Fruit fly (Drosophila melanogaster): Measurements from ENCODE around the gene GluRIIB.

GluRIIB gene

dm6 chr2L:5519846-5520384, 39.2 kb upstream of the GluRIIB start, which contains the start of the genes CG7382 and cl (continued):
- TF ChIP-seq CG33213 (GFP tag; optimal IDR thresholded peaks at IDR 0.05) (no peak), CG9215 (GFP tag; IDR thresholded peaks at IDR 0.05) (peak; percentile 31; the same call in 1 of the 2 replicates), ems (GFP tag; optimal IDR thresholded peaks at IDR 0.05) (no peak), Trl (optimal IDR thresholded peaks at IDR 0.05) (no peak), Trl (GFP tag; optimal IDR thresholded peaks at IDR 0.05) (no peak), BEAF-32 (GFP tag; optimal IDR thresholded peaks at IDR 0.05) (peak; percentile 56), CG10366 (GFP tag; IDR thresholded peaks at IDR 0.05) (no peak), sd (tag; optimal IDR thresholded peaks at IDR 0.05) (peak; percentile 59), CG2116 (GFP tag; optimal IDR thresholded peaks at IDR 0.05) (peak; percentile 64), CG1602 (GFP tag; optimal IDR thresholded peaks at IDR 0.05) (peak; percentile 12), CoRest (tag; optimal IDR thresholded peaks at IDR 0.05) (peak; percentile 76), CG18476 (GFP tag; optimal IDR thresholded peaks at IDR 0.05) (peak; percentile 16), CG4328 (GFP tag; optimal IDR thresholded peaks at IDR 0.05) (peak; percentile 18), Max (GFP tag; optimal IDR thresholded peaks at IDR 0.05) (peak; percentile 10), slou (GFP tag; optimal IDR thresholded peaks at IDR 0.05) (peak; percentile 23), sob (GFP tag; IDR thresholded peaks at IDR 0.05) (peak; percentile 19; the same call in 1 of the 2 replicates), Stat92E (GFP tag; optimal IDR thresholded peaks at IDR 0.05) (peak in 1 of 3 experiments; percentile 24), cato (GFP tag; optimal IDR thresholded peaks at IDR 0.05; ENCODE audit: borderline replicate concordance) (no peak), schlank (tag; optimal IDR thresholded peaks at IDR 0.05) (no peak), Dbx (GFP tag; IDR thresholded peaks at IDR 0.05) (0 out of 3 replicates have a peak, but pooled peaks have one; percentile 33), Pdp1 (GFP tag; optimal IDR thresholded peaks at IDR 0.05) (no peak), CG3847 (GFP tag; IDR thresholded peaks at IDR 0.05) (peak; percentile 69), CG17186 (GFP tag; optimal IDR thresholded peaks at IDR 0.05) (peak; percentile 20), chm (GFP tag; IDR thresholded peaks at IDR 0.05) (0 out of 2 replicates have a peak, but pooled peaks have one; percentile 33), bbx (GFP tag; IDR thresholded peaks at IDR 0.05; ENCODE audit: partially characterized antibody) (no peak), run (tag; optimal IDR thresholded peaks at IDR 0.05) (no peak), CG11504 (tag; optimal IDR thresholded peaks at IDR 0.05) (peak; percentile 69), gsb (GFP tag; IDR thresholded peaks at IDR 0.05) (no peak), pho (GFP tag; optimal IDR thresholded peaks at IDR 0.05) (no peak), sc (optimal IDR thresholded peaks at IDR 0.05) (no peak), sc (GFP tag; optimal IDR thresholded peaks at IDR 0.05) (no peak), Ssrp (tag; optimal IDR thresholded peaks at IDR 0.05) (peak; percentile 39), Myb (GFP tag; optimal IDR thresholded peaks at IDR 0.05) (peak; percentile 10), sqz (GFP tag; optimal IDR thresholded peaks at IDR 0.05) (peak; percentile 65), CG6813 (GFP tag; optimal IDR thresholded peaks at IDR 0.05) (no peak), CG10147 (GFP tag; optimal IDR thresholded peaks at IDR 0.05) (peak; percentile 26), CG4820 (GFP tag; optimal IDR thresholded peaks at IDR 0.05) (peak; percentile 33), CG17912 (GFP tag; optimal IDR thresholded peaks at IDR 0.05) (no peak), CG31441 (GFP tag; IDR thresholded peaks at IDR 0.05) (peak; percentile 61; the same call in 1 of the 2 replicates), zen (tag; optimal IDR thresholded peaks at IDR 0.05) (peak; percentile 42), CG30020 (tag; optimal IDR thresholded peaks at IDR 0.05) (peak; percentile 42), E2f2 (GFP tag; IDR thresholded peaks at IDR 0.05) (peak; percentile 22; the same call in 1 of the 2 replicates), MBD-R2 (GFP tag; IDR thresholded peaks at IDR 0.05) (peak; percentile 38; the same call in 1 of the 2 replicates), sug (tag; optimal IDR thresholded peaks at IDR 0.05) (peak; percentile 81), nerfin-1 (tag; optimal IDR thresholded peaks at IDR 0.05) (peak; percentile 46), CG15269 (tag; optimal IDR thresholded peaks at IDR 0.05) (peak; percentile 35), lilli (GFP tag; optimal IDR thresholded peaks at IDR 0.05) (peak; percentile 41), Sin3A (optimal IDR thresholded peaks at IDR 0.05) (peak; percentile 81), CG18619 (GFP tag; optimal IDR thresholded peaks at IDR 0.05) (peak; percentile 27), CG7928 (GFP tag; optimal IDR thresholded peaks at IDR 0.05) (no peak)

Data from whole organism, embryonic.